Fruit fly (Drosophila melanogaster): Measurements from ENCODE around the gene Cdk12.
A peak's percentile ranks its signal among the peaks of the same experiment; 100 is the strongest.

Cdk12 gene

dm6 chr3L:21539245-21540196 lies 23.4 kb downstream of the Cdk12 start, which contains the start of the genes COX8 and VhaM9.7-b (continued):
- TF ChIP-seq disco-r (GFP tag; optimal IDR thresholded peaks at IDR 0.05) (no peak), peb (GFP tag; IDR thresholded peaks at IDR 0.05) (no peak), Xrp1 (GFP tag; IDR thresholded peaks at IDR 0.05) (peak; percentile 10; the same call in 1 of the 2 replicates), CG12769 (tag; optimal IDR thresholded peaks at IDR 0.05) (peak; percentile 56), abd-A (tag; optimal IDR thresholded peaks at IDR 0.05) (no peak), ro (GFP tag; IDR thresholded peaks at IDR 0.05) (no peak), Dll (GFP tag; IDR thresholded peaks at IDR 0.05; ENCODE audit: partially characterized antibody) (peak; percentile 80), CG2889 (GFP tag; IDR thresholded peaks at IDR 0.05) (0 out of 3 replicates have a peak, but pooled peaks have one; percentile 22), crp (GFP tag; optimal IDR thresholded peaks at IDR 0.05) (peak in 1 of 2 experiments; percentile 58), ERR (GFP tag; optimal IDR thresholded peaks at IDR 0.05) (no peak), MESR4 (GFP tag; optimal IDR thresholded peaks at IDR 0.05) (peak; percentile 97), CG7556 (GFP tag; optimal IDR thresholded peaks at IDR 0.05) (no peak), rib (GFP tag; IDR thresholded peaks at IDR 0.05) (0 out of 2 replicates have a peak, but pooled peaks have one; percentile 10), az2 (GFP tag; optimal IDR thresholded peaks at IDR 0.05) (peak; percentile 57), Gug (GFP tag; IDR thresholded peaks at IDR 0.05) (peak; percentile 58; the same call in 2 of the 4 replicates), mam (GFP tag; optimal IDR thresholded peaks at IDR 0.05) (peak; percentile 83), Meics (GFP tag; optimal IDR thresholded peaks at IDR 0.05) (no peak), gt (GFP tag; IDR thresholded peaks at IDR 0.05) (no peak), dati (GFP tag; IDR thresholded peaks at IDR 0.05) (no peak), Oli (tag; optimal IDR thresholded peaks at IDR 0.05) (no peak), CG8478 (optimal IDR thresholded peaks at IDR 0.05) (no peak), zen2 (GFP tag; IDR thresholded peaks at IDR 0.05; ENCODE audit: partially characterized antibody) (peak; percentile 51; the same call in 1 of the 3 replicates), CG6854 (GFP tag; optimal IDR thresholded peaks at IDR 0.05) (no peak), CG34376 (GFP tag; optimal IDR thresholded peaks at IDR 0.05) (peak; percentile 27), ase (GFP tag; IDR thresholded peaks at IDR 0.05) (no peak), CG6254 (GFP tag; optimal IDR thresholded peaks at IDR 0.05) (peak; percentile 99), dan (GFP tag; IDR thresholded peaks at IDR 0.05) (no peak), lola (GFP tag; optimal IDR thresholded peaks at IDR 0.05) (peak in 1 of 3 experiments; percentile 62), CG4328 (GFP tag; optimal IDR thresholded peaks at IDR 0.05) (peak; percentile 8), CG14050 (GFP tag; IDR thresholded peaks at IDR 0.05) (no peak; the same call in 2 of the 3 replicates), CG13424 (tag; optimal IDR thresholded peaks at IDR 0.05) (peak; percentile 70), gfzf (GFP tag; optimal IDR thresholded peaks at IDR 0.05) (peak; percentile 69), CG12942 (GFP tag; optimal IDR thresholded peaks at IDR 0.05) (peak; percentile 34), zfh1 (GFP tag; IDR thresholded peaks at IDR 0.05) (peak; percentile 80), luna (GFP tag; optimal IDR thresholded peaks at IDR 0.05) (peak; percentile 1), ham (GFP tag; IDR thresholded peaks at IDR 0.05) (no peak), ems (GFP tag; optimal IDR thresholded peaks at IDR 0.05) (peak; percentile 40), fu2 (GFP tag; optimal IDR thresholded peaks at IDR 0.05) (peak; percentile 2), onecut (GFP tag; IDR thresholded peaks at IDR 0.05) (peak; percentile 82), slou (GFP tag; optimal IDR thresholded peaks at IDR 0.05) (peak; percentile 57), chn (GFP tag; optimal IDR thresholded peaks at IDR 0.05) (peak; percentile 55), bbx (GFP tag; IDR thresholded peaks at IDR 0.05; ENCODE audit: partially characterized antibody) (peak; percentile 65), pho (GFP tag; optimal IDR thresholded peaks at IDR 0.05) (peak; percentile 13), ken (GFP tag; IDR thresholded peaks at IDR 0.05) (no peak; the same call in 2 of the 3 replicates), eyg (GFP tag; optimal IDR thresholded peaks at IDR 0.05) (peak; percentile 20), Dip3 (GFP tag; optimal IDR thresholded peaks at IDR 0.05) (peak; percentile 13), CG30431 (GFP tag; optimal IDR thresholded peaks at IDR 0.05) (no peak), HmgZ (tag; optimal IDR thresholded peaks at IDR 0.05) (peak; percentile 63), sim (GFP tag; IDR thresholded peaks at IDR 0.05) (no peak)

Measured in whole organism, embryonic.